Fruit fly (Drosophila melanogaster) whole organism, embryonic: Measurements from ENCODE around the gene lili.

Experiments used
- Asciz ChIP-seq: fragments of 200-800 bp; sonication (Bioruptor generic); optimal IDR thresholded peaks from 2 replicates; lab custom pipeline; 2017; ENCODE audit warnings: missing biosample characterization, mild to moderate bottlenecking, missing genetic modification characterization, missing genetic modification reagents
- CG10147 ChIP-seq: fragments of 200-800 bp; sonication (Bioruptor generic); optimal IDR thresholded peaks from 2 replicates; lab custom pipeline; 2019; ENCODE audit warnings: missing biosample characterization, mild to moderate bottlenecking, missing genetic modification characterization, moderate library complexity
- CG10274 ChIP-seq: fragments of 200-800 bp; sonication (Bioruptor generic); optimal IDR thresholded peaks from 3 replicates; lab custom pipeline; 2017; ENCODE audit warnings: missing biosample characterization, mild to moderate bottlenecking, missing genetic modification characterization
- CG11560 ChIP-seq: fragments of 200-800 bp; sonication (Bioruptor generic); IDR thresholded peaks from 3 replicates; pipeline ENCODE4 v1.3.6; 2022; ENCODE audit warnings: missing biosample characterization, missing genetic modification characterization
- CG12219 ChIP-seq: fragments of 200-800 bp; sonication (Bioruptor generic); optimal IDR thresholded peaks from 3 replicates; lab custom pipeline; 2018; ENCODE audit warnings: missing biosample characterization, mild to moderate bottlenecking, missing genetic modification characterization
- CG13296 ChIP-seq: fragments of 200-800 bp; sonication (Bioruptor generic); optimal IDR thresholded peaks from 3 replicates; lab custom pipeline; 2018; ENCODE audit warnings: missing biosample characterization, mild to moderate bottlenecking, missing genetic modification characterization
- CG15011 ChIP-seq: fragments of 200-800 bp; sonication (Bioruptor generic); optimal IDR thresholded peaks from 3 replicates; lab custom pipeline; 2018; ENCODE audit warnings: missing biosample characterization, mild to moderate bottlenecking, missing genetic modification characterization
- CG1602 ChIP-seq: fragments of 200-800 bp; sonication (Bioruptor generic); optimal IDR thresholded peaks from 3 replicates; lab custom pipeline; 2016; ENCODE audit warnings: missing biosample characterization, missing genetic modification characterization
- CG1603 ChIP-seq: fragments of 200-800 bp; sonication (Bioruptor generic); optimal IDR thresholded peaks from 2 replicates; lab custom pipeline; 2019; ENCODE audit warnings: missing biosample characterization, mild to moderate bottlenecking, missing genetic modification characterization, moderate library complexity
- CG17385 ChIP-seq: fragments of 200-800 bp; sonication (Bioruptor generic); optimal IDR thresholded peaks from 3 replicates; lab custom pipeline; 2018; ENCODE audit warnings: missing biosample characterization, mild to moderate bottlenecking, missing genetic modification characterization
- CG18764 ChIP-seq: fragments of 200-800 bp; sonication (Bioruptor generic); optimal IDR thresholded peaks from 3 replicates; lab custom pipeline; 2016; ENCODE audit warnings: missing biosample characterization, missing genetic modification characterization
- CG2199 ChIP-seq: fragments of 200-800 bp; sonication (Bioruptor generic); IDR thresholded peaks from 3 replicates; pipeline ENCODE4 v1.3.6; 2022; ENCODE audit warnings: missing biosample characterization, missing genetic modification characterization
- CG2202 ChIP-seq: fragments of 200-800 bp; sonication (Bioruptor generic); optimal IDR thresholded peaks from 2 replicates; lab custom pipeline; 2018; ENCODE audit warnings: missing biosample characterization, mild to moderate bottlenecking, missing genetic modification characterization
- CG2875 ChIP-seq: fragments of 200-800 bp; sonication (Bioruptor generic); optimal IDR thresholded peaks from 2 replicates; lab custom pipeline; 2017; ENCODE audit warnings: missing biosample characterization, mild to moderate bottlenecking, missing genetic modification characterization, missing genetic modification reagents
- CG3281 ChIP-seq: fragments of 200-800 bp; sonication (Bioruptor generic); optimal IDR thresholded peaks from 3 replicates; lab custom pipeline; 2017; ENCODE audit warnings: missing biosample characterization, mild to moderate bottlenecking, missing genetic modification characterization
- CG4424 ChIP-seq: fragments of 200-800 bp; sonication (Bioruptor generic); optimal IDR thresholded peaks from 3 replicates; lab custom pipeline; 2016; ENCODE audit warnings: missing biosample characterization, missing genetic modification characterization
- CG6654 ChIP-seq: fragments of 200-800 bp; sonication (Bioruptor generic); optimal IDR thresholded peaks from 2 replicates; lab custom pipeline; 2017; ENCODE audit warnings: missing biosample characterization, mild to moderate bottlenecking, missing genetic modification characterization
- CG7372 ChIP-seq: fragments of 200-800 bp; sonication (Bioruptor generic); IDR thresholded peaks from 2 replicates; pipeline ENCODE4 v1.3.6; 2022; ENCODE audit warnings: missing biosample characterization, missing genetic modification characterization
- CG8944 ChIP-seq: fragments of 200-800 bp; sonication (Bioruptor generic); optimal IDR thresholded peaks from 3 replicates; lab custom pipeline; 2016; ENCODE audit warnings: missing biosample characterization, missing genetic modification characterization
- CG9727 ChIP-seq: fragments of 200-800 bp; sonication (Bioruptor generic); optimal IDR thresholded peaks from 3 replicates; lab custom pipeline; 2017; ENCODE audit warnings: missing biosample characterization, mild to moderate bottlenecking, missing genetic modification characterization
- Elba2 ChIP-seq: fragments of 200-800 bp; sonication (Bioruptor generic); optimal IDR thresholded peaks from 3 replicates; lab custom pipeline; 2016; ENCODE audit warnings: missing biosample characterization, missing genetic modification characterization
- Fer1 ChIP-seq: fragments of 200-800 bp; sonication (Bioruptor generic); optimal IDR thresholded peaks from 2 replicates; lab custom pipeline; 2017; ENCODE audit warnings: missing biosample characterization, mild to moderate bottlenecking, missing genetic modification characterization
- Gsc ChIP-seq: fragments of 200-800 bp; sonication (Bioruptor generic); IDR thresholded peaks from 2 replicates; pipeline ENCODE4 v1.3.6; 2022; ENCODE audit warnings: missing biosample characterization, missing genetic modification characterization
- HLH4C ChIP-seq: fragments of 200-800 bp; sonication (Bioruptor generic); IDR thresholded peaks from 3 replicates; pipeline ENCODE4 v1.3.6; 2022; ENCODE audit warnings: missing biosample characterization, missing genetic modification characterization; ENCODE audit not compliant: partially characterized antibody
- Lpt ChIP-seq: fragments of >200 bp; optimal IDR thresholded peaks from 2 replicates; lab custom pipeline; 2018; ENCODE audit warnings: missing biosample characterization, missing genetic modification characterization
- Myb ChIP-seq: fragments of 200-800 bp; sonication (Bioruptor generic); optimal IDR thresholded peaks from 2 replicates; lab custom pipeline; 2016; ENCODE audit warnings: missing biosample characterization, missing genetic modification characterization
- Nf-YA ChIP-seq: fragments of 200-800 bp; sonication (Bioruptor generic); IDR thresholded peaks from 2 replicates; pipeline ENCODE4 v1.3.6; 2022; ENCODE audit warnings: missing biosample characterization, missing genetic modification characterization
- Side ChIP-seq: fragments of 200-800 bp; sonication (Bioruptor generic); optimal IDR thresholded peaks from 2 replicates; lab custom pipeline; 2016; ENCODE audit warnings: missing biosample characterization, missing genetic modification characterization
- Sox102F ChIP-seq: fragments of 200-800 bp; sonication (Bioruptor generic); optimal IDR thresholded peaks from 2 replicates; lab custom pipeline; 2018; ENCODE audit warnings: missing biosample characterization, mild to moderate bottlenecking, missing genetic modification characterization, moderate library complexity
- ase ChIP-seq: fragments of 200-800 bp; sonication (Bioruptor generic); IDR thresholded peaks from 3 replicates; pipeline ENCODE4 v1.3.6; 2022; ENCODE audit warnings: missing biosample characterization, missing genetic modification characterization
- bigmax ChIP-seq: fragments of 200-800 bp; sonication (Bioruptor generic); optimal IDR thresholded peaks from 2 replicates; lab custom pipeline; 2018; ENCODE audit warnings: missing biosample characterization, mild to moderate bottlenecking, missing genetic modification characterization
- corto ChIP-seq: fragments of 200-800 bp; sonication (Bioruptor generic); optimal IDR thresholded peaks from 2 replicates; lab custom pipeline; 2016; ENCODE audit warnings: missing biosample characterization, mild to moderate bottlenecking, missing genetic modification characterization, moderate library complexity
- gcm2 ChIP-seq: fragments of 200-800 bp; sonication (Bioruptor generic); optimal IDR thresholded peaks from 2 replicates; lab custom pipeline; 2016; ENCODE audit warnings: missing biosample characterization, missing genetic modification characterization
- gro ChIP-seq: fragments of 200-800 bp; sonication (Bioruptor generic); optimal IDR thresholded peaks from 2 replicates; lab custom pipeline; 2016; ENCODE audit warnings: missing biosample characterization, missing genetic modification characterization
- hth ChIP-seq: fragments of >200 bp; optimal IDR thresholded peaks from 2 replicates; lab custom pipeline; 2017; ENCODE audit warnings: inconsistent platforms
- luna ChIP-seq: fragments of 200-800 bp; sonication (Bioruptor generic); optimal IDR thresholded peaks from 2 replicates; lab custom pipeline; 2016; ENCODE audit warnings: missing biosample characterization, missing genetic modification characterization
- mld ChIP-seq: fragments of 200-800 bp; sonication (Bioruptor generic); IDR thresholded peaks from 3 replicates; pipeline ENCODE4 v1.3.6; 2022; ENCODE audit warnings: missing biosample characterization, missing genetic modification characterization; ENCODE audit not compliant: partially characterized antibody
- nerfin-2 ChIP-seq: fragments of 200-800 bp; sonication (Bioruptor generic); IDR thresholded peaks from 2 replicates; pipeline ENCODE4 v1.3.6; 2022; ENCODE audit warnings: missing biosample characterization, missing genetic modification characterization; ENCODE audit not compliant: partially characterized antibody
- pb ChIP-seq: fragments of 200-800 bp; sonication (Bioruptor generic); optimal IDR thresholded peaks from 3 replicates; lab custom pipeline; 2016; ENCODE audit warnings: missing biosample characterization, missing genetic modification characterization
- pho ChIP-seq: fragments of 200-800 bp; sonication (Bioruptor generic); optimal IDR thresholded peaks from 2 replicates; lab custom pipeline; 2016; ENCODE audit warnings: missing biosample characterization, missing genetic modification characterization
- prd ChIP-seq, 3 experiments: fragments of >200 bp in 2 of 3; fragments of 200-800 bp in 1 of 3; sonication (Bioruptor generic) in 1 of 3; optimal IDR thresholded peaks in 2 of 3; IDR thresholded peaks in 1 of 3; 2 replicates in 2 of 3; 3 replicates in 1 of 3; pipeline versions ENCODE4 v1.3.6 to Lab custom; 2017 to 2022; ENCODE audit warnings: missing biosample characterization in 1 of 3, missing genetic modification characterization in 1 of 3
- schlank ChIP-seq: fragments of 200-800 bp; sonication (Bioruptor generic); optimal IDR thresholded peaks from 2 replicates; lab custom pipeline; 2018; ENCODE audit warnings: missing biosample characterization, mild to moderate bottlenecking, missing genetic modification characterization
- ssp ChIP-seq: fragments of 200-800 bp; sonication (Bioruptor generic); IDR thresholded peaks from 2 replicates; pipeline ENCODE4 v1.3.6; 2022; ENCODE audit warnings: missing biosample characterization, missing genetic modification characterization
- sug ChIP-seq: fragments of 200-800 bp; optimal IDR thresholded peaks from 2 replicates; lab custom pipeline; 2019; ENCODE audit warnings: missing biosample characterization, mild to moderate bottlenecking, missing genetic modification characterization, moderate library complexity
- tgo ChIP-seq: fragments of 200-800 bp; sonication (Bioruptor generic); IDR thresholded peaks from 3 replicates; pipeline ENCODE4 v1.3.6; 2022; ENCODE audit warnings: missing biosample characterization, missing genetic modification characterization
- tll ChIP-seq, 2 experiments: fragments of 200-800 bp in 1 of 2; fragments of >200 bp in 1 of 2; sonication (Bioruptor generic) in 1 of 2; optimal IDR thresholded peaks; 2 replicates each; lab custom pipeline; 2017 to 2019; ENCODE audit warnings: missing biosample characterization in 2 of 2, missing genetic modification characterization in 2 of 2, mild to moderate bottlenecking in 1 of 2, moderate library complexity in 1 of 2
- toy ChIP-seq: fragments of 200-800 bp; sonication (Bioruptor generic); IDR thresholded peaks from 2 replicates; pipeline ENCODE4 v1.3.6; 2022; ENCODE audit warnings: missing biosample characterization, missing genetic modification characterization
- tup ChIP-seq: fragments of 200-800 bp; sonication (Bioruptor generic); optimal IDR thresholded peaks from 2 replicates; lab custom pipeline; 2016; ENCODE audit warnings: missing biosample characterization, mild to moderate bottlenecking, missing genetic modification characterization, moderate library complexity

lili gene

DNA sequence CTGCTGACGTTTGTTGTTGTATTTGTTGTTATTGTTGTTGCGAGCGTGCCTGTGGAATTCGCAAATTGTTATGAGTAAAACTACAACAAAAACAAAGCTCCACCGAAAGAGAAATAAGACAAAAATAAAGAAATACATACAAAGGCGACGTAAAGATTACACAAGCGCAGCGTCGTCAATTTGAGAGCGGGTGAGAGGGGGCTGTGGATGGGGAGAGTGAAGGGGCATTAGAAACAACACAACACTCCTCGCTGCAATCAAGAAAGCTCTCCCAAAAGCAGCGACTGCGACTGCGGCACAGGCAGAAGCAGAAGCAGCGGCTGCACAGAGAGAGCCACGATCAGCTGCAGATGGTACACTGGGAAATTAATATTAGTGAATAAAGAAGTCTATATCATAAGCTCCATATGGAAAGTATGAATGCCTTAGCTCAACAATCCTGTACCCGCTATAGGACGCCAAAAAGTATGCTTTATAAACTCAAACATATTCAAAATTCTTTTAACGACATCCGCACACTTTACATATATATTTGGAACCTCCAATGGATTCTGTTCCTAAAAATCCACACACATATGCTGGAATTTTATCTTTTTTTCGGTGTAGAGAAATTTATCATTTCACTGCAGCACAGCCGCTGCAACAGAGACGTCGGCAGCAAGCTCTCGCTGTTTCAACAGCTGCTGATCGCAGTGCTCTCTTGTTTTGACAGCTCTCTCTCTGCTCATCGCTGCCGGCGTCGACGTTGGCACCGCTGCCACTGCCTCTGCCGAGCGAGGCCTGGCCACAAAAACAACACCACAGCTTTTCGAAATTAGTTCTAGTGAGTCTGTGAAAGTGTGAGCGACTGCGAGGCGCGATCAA lies 45.0 kb downstream of the lili start, which contains the start of gene CG13631 (continued):
- TF ChIP-seq corto (peak; percentile 85), pho (GFP tag; lab: Kevin White, UChicago) (peak; percentile 61), tup (peak; percentile 77), CG6654 (GFP tag; lab: Kevin White, UChicago) (peak; percentile 87), Myb (peak; percentile 73), prd (optimal IDR thresholded peaks at IDR 0.05; lab: Kevin White, UChicago) (no peak), prd (GFP tag; IDR thresholded peaks at IDR 0.05; lab: Robert Waterston, UW) (peak; percentile 95), CG7372 (GFP tag; lab: Robert Waterston, UW) (peak; percentile 83), ase (GFP tag; lab: Robert Waterston, UW) (peak; percentile 94), Side (GFP tag; lab: Kevin White, UChicago) (peak; percentile 94), ssp (GFP tag; lab: Robert Waterston, UW) (peak; percentile 89), CG10274 (GFP tag; lab: Kevin White, UChicago) (peak; percentile 74), Lpt (GFP tag; lab: Kevin White, UChicago) (no peak), hth (no peak), CG2875 (GFP tag; lab: Kevin White, UChicago) (peak; percentile 97), bigmax (no peak), CG17385 (GFP tag; lab: Kevin White, UChicago) (peak; percentile 89), pb (GFP tag; lab: Kevin White, UChicago) (peak; percentile 92), CG10147 (GFP tag; lab: Kevin White, UChicago) (peak; percentile 72), CG1602 (GFP tag; lab: Kevin White, UChicago) (peak; percentile 96), CG3281 (GFP tag; lab: Kevin White, UChicago) (peak; percentile 72), HLH4C (GFP tag; lab: Robert Waterston, UW) (no peak), CG8944 (GFP tag; lab: Kevin White, UChicago) (peak; percentile 94), CG15011 (GFP tag; lab: Kevin White, UChicago) (peak; percentile 78), Fer1 (GFP tag; lab: Kevin White, UChicago) (no peak), luna (GFP tag; lab: Kevin White, UChicago) (no peak), CG1603 (tag; lab: Kevin White, UChicago) (peak; percentile 81), CG4424 (GFP tag; lab: Kevin White, UChicago) (peak; percentile 98), Elba2 (no peak), sug (tag; lab: Kevin White, UChicago) (peak; percentile 71), CG2199 (peak; percentile 76; the same call in 1 of the 3 replicates), CG2202 (tag; lab: Kevin White, UChicago) (peak; percentile 94), tgo (peak; percentile 88), mld (no peak), schlank (peak; percentile 2), tll (GFP tag; optimal IDR thresholded peaks at IDR 0.05; lab: Kevin White, UChicago) (no peak), CG13296 (peak; percentile 63), CG11560 (peak; percentile 64; the same call in 2 of the 3 replicates), toy (GFP tag; lab: Robert Waterston, UW) (peak; percentile 64; the same call in 1 of the 2 replicates), CG9727 (GFP tag; lab: Kevin White, UChicago) (peak; percentile 82), gcm2 (GFP tag; lab: Kevin White, UChicago) (peak; percentile 91), Asciz (GFP tag; lab: Kevin White, UChicago) (peak; percentile 96), nerfin-2 (GFP tag; lab: Robert Waterston, UW) (no peak), CG12219 (peak; percentile 92), Gsc (peak; percentile 88), Nf-YA (GFP tag; lab: Robert Waterston, UW) (peak; percentile 88), Sox102F (GFP tag; lab: Kevin White, UChicago) (peak; percentile 97), gro (GFP tag; lab: Kevin White, UChicago) (no peak), CG18764 (peak; percentile 90)
